Fruit fly (Drosophila melanogaster) whole organism, wandering third instar larva: ENCODE results near the gene CheA29a.

Experiments
- CrebA ChIP-seq: fragments of 200-800 bp; sonication (Bioruptor generic); optimal IDR thresholded peaks from 2 replicates; lab custom pipeline; 2016; ENCODE audit warnings: missing biosample characterization, mild to moderate bottlenecking, missing genetic modification characterization, borderline replicate concordance
- OdsH ChIP-seq: fragments of 200-800 bp; sonication (Bioruptor generic); optimal IDR thresholded peaks from 2 replicates; lab custom pipeline; 2016; ENCODE audit warnings: missing biosample characterization, mild to moderate bottlenecking, missing genetic modification characterization
- Vsx2 ChIP-seq: fragments of 200-300, 225-300 bp; sonication (Bioruptor generic); optimal IDR thresholded peaks from 2 replicates; lab custom pipeline; 2018; ENCODE audit warnings: missing biosample characterization, missing genetic modification characterization; ENCODE audit not compliant: partially characterized antibody
- brk ChIP-seq: fragments of 200-800 bp; sonication (Bioruptor generic); optimal IDR thresholded peaks from 2 replicates; lab custom pipeline; 2016; ENCODE audit warnings: missing biosample characterization, mild to moderate bottlenecking, missing genetic modification characterization
- dmrt93B ChIP-seq: fragments of 200-800 bp; sonication (Bioruptor generic); optimal IDR thresholded peaks from 2 replicates; lab custom pipeline; 2018; ENCODE audit warnings: missing biosample characterization, mild to moderate bottlenecking, missing genetic modification characterization
- psq ChIP-seq: fragments of 200-800 bp; sonication (Bioruptor generic); optimal IDR thresholded peaks from 3 replicates; lab custom pipeline; 2017; ENCODE audit warnings: missing biosample characterization, mild to moderate bottlenecking, missing genetic modification characterization, moderate library complexity

DNA sequence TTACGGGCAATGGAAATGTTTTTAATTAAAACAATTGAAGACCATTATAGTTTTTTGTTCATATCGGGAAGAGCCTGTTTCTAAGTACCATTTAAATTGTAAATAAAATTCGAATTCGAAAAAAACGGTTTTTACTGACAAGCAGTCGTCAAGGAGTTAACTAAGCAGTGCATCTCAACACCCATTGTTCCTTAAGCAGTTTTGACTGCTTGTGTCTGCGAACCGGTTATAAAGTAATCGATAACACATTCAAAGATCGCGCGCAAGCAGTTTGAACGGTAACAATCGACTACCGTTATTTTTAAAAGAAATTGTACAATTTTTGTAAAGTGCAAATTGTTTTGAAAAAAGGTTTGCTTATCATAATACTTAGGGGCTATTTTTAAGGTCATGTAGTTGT lies 822 bp downstream of the CheA29a start:
- TF ChIP-seq OdsH (no peak), Vsx2 (GFP tag; lab: Kevin White, UChicago) (no peak), CrebA (no peak), psq (GFP tag; lab: Kevin White, UChicago) (no peak), brk (GFP tag; lab: Kevin White, UChicago) (no peak), dmrt93B (GFP tag; lab: Kevin White, UChicago) (no peak)
